Worm (Caenorhabditis elegans): ENCODE data around the gene K08B12.3.
A peak's percentile ranks its signal among the peaks of the same experiment; 100 is the strongest.

- no peak for TF ChIP-seq nhr-23 (tag; optimal IDR thresholded peaks at IDR 0.05)
- no peak for TF ChIP-seq aly-2 (tag; optimal IDR thresholded peaks at IDR 0.05)
- no peak for TF ChIP-seq zag-1 (tag; optimal IDR thresholded peaks at IDR 0.05)
- TF ChIP-seq alr-1 (tag; optimal IDR thresholded peaks at IDR 0.05): no peak
- no peak for TF ChIP-seq ztf-4 (tag; optimal IDR thresholded peaks at IDR 0.05)
- TF ChIP-seq nhr-11 (tag; optimal IDR thresholded peaks at IDR 0.05): no peak
- TF ChIP-seq blmp-1 (tag; optimal IDR thresholded peaks at IDR 0.05; ENCODE audit: insufficient read depth): peak; percentile 18
- TF ChIP-seq egl-27 (tag; optimal IDR thresholded peaks at IDR 0.05): no peak
- no peak for TF ChIP-seq lin-11 (tag; optimal IDR thresholded peaks at IDR 0.05)
- TF ChIP-seq fos-1 (tag; optimal IDR thresholded peaks at IDR 0.05): peak; percentile 89
- TF ChIP-seq ama-1 (optimal IDR thresholded peaks at IDR 0.05): no peak
These were observed 40.2 kb downstream of the K08B12.3 start for ce11 chrV:6275209-6275608.
